Fruit fly (Drosophila melanogaster): ENCODE results near the gene CG12123.

Gene CG12123

dm6 chrX:8442161-8442560, at the start of gene CG12123:
TSS of gene CG12123 (minus strand) at chrX:8442348.
- TF ChIP-seq CG17801 (GFP tag; optimal IDR thresholded peaks at IDR 0.05; ENCODE audit: partially characterized antibody), result no peak

dm6 chrX:8491452-8492046, 49.4 kb upstream of the CG12123 start:
- no peak for TF ChIP-seq CG17801 (GFP tag; optimal IDR thresholded peaks at IDR 0.05; ENCODE audit: partially characterized antibody)

dm6 chrX:8490976-8491345, 48.8 kb upstream of the CG12123 start:
- TF ChIP-seq CG17801 (GFP tag; optimal IDR thresholded peaks at IDR 0.05; ENCODE audit: partially characterized antibody), result no peak

DNA sequence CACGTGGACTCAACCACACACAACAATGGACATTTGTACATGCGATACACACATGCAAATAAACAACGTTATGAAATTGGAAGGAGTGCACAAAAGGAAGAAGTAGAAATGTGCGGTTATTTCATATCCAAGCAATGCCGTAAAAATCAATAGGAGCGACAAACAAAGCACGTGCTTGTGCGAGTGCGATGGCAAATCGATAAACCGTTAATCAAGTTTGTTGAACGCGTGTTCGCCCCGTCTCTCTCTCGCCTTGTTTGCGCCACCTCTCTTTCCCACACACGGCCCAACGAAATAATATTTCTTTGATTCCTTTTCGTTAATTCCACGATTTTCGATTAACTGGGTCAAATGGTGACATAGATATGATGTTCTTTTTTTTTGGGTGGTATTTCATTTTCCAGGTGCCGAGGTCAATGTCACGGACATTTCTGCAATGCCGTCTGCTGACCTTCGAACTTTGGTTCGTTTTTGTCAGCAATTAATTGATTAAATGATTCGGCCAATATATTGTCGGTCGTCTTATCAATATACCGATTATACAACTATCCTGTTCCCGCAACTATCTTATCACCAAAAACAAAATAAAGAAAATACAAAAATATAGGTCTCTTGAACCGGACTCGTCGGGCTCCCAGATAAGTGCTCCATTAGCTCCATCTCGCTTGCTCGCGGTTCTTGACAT, 48.3 kb upstream of the CG12123 start:
- no peak for TF ChIP-seq CG17801 (GFP tag; optimal IDR thresholded peaks at IDR 0.05; ENCODE audit: partially characterized antibody)

- TF ChIP-seq CG17801 (GFP tag; optimal IDR thresholded peaks at IDR 0.05; ENCODE audit: partially characterized antibody), result no peak
Measured at dm6 chrX:8489485-8489970, 47.4 kb upstream of the CG12123 start, which contains the start of gene otu. TSS of gene otu (minus strand) at chrX:8489535.

dm6 chrX:8489048-8489447, 46.9 kb upstream of the CG12123 start, which contains the start of gene CG33181:
TSS of gene CG33181 (plus strand) at chrX:8489348.
- TF ChIP-seq CG17801 (GFP tag; optimal IDR thresholded peaks at IDR 0.05; ENCODE audit: partially characterized antibody), result no peak

- no peak for TF ChIP-seq CG17801 (GFP tag; optimal IDR thresholded peaks at IDR 0.05; ENCODE audit: partially characterized antibody)
Measured at dm6 chrX:8484778-8485177, 42.6 kb upstream of the CG12123 start.

- no peak for TF ChIP-seq CG17801 (GFP tag; optimal IDR thresholded peaks at IDR 0.05; ENCODE audit: partially characterized antibody)
Measured at dm6 chrX:8483671-8484070, 41.5 kb upstream of the CG12123 start, which contains the start of gene CG33223. TSS of gene CG33223 (minus strand) at chrX:8483885.

DNA sequence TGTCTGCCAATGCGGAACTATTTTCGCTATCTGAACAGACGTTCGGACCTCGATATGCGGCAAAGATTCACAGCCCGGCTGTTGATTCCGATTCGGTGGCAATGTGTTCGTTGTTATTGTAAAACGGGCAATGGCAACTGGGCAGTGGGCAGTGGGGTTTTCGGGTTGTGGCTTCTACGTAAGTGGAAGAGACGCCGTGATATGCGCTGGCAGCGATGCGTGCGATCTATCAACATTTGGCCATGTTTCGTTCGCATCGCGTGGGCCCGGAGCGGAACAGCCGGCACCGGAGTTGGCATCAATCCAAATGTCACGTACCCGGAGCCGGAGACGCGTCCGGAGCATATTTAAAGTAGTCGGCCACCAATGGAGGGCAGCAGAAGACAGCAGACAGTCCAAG, 39.3 kb upstream of the CG12123 start, which contains the start of gene Cp38:
Gene Cp38, plus strand, starts transcription at position 376 of the 400 bp plus-strand sequence.
- no peak for TF ChIP-seq CG17801 (GFP tag; optimal IDR thresholded peaks at IDR 0.05; ENCODE audit: partially characterized antibody)

DNA sequence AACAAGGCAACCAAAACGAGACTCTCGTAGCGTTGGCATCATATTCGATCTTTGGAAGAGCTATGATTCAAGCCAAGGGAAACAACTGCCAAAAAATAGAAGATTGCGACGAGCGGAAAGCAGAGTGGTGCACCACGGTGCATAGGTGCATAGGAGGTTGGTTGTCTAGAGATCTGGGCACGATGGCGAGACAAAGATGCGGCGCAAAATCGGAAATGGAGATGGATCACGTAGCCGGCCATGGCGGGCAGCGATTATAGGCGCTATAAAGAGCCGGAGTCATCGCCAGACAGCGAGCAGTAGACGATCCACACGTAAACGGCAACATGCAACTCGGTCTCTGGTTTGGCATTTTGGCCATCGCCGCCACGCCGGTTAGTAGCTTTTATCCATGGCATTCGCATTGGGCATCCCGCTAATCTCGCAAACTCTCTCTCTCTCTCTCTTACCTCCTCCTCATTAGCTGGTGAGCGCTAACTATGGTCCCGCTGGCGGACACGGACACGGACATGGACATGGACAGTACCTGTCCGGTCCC, 37.0 kb upstream of the CG12123 start, which contains the start of gene Cp36:
Gene Cp36, plus strand, starts transcription at position 289 of the 538 bp plus-strand sequence.
- no peak for TF ChIP-seq CG17801 (GFP tag; optimal IDR thresholded peaks at IDR 0.05; ENCODE audit: partially characterized antibody)

DNA sequence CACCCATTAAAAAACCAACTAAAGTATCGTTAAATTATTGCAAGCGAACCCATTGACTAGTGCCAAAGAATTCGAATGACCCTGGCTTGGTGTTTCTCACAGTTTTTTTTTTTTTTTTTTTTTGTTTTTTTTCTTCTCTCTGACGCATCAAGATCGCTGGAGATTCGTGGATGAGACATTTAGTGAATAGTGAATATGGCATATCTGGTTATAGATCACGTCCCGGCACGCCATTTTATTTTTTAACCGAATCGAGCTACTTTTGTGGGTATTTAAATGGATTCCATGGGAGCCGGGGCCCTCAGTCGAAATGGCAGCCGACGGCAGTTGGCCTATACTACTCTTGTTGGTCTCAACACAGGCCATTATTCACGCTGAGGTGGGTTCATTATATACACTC, 34.7 kb upstream of the CG12123 start, which contains the start of gene Cp7Fc:
Gene Cp7Fc, plus strand, starts transcription at position 301 of the 400 bp plus-strand sequence.
- no peak for TF ChIP-seq CG17801 (GFP tag; optimal IDR thresholded peaks at IDR 0.05; ENCODE audit: partially characterized antibody)

DNA sequence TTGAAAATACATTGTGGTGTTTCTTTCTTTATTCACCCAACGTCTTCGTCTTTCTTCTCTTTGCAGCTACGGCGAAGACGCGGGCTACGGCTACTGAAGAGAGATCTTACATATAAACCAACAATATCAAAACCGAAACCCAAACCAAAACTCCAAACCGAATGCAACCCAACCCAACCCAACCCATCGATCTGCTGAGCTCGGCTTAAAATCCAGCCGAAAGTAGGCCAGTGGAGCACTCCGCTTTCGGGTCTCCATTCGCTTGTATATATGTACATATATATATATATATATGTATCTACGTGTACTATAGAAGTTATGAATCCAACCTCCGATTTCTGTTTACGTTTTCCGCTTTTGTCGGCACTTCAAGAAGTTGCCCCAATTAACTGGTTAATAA, 33.5 kb upstream of the CG12123 start:
- TF ChIP-seq CG17801 (GFP tag; optimal IDR thresholded peaks at IDR 0.05; ENCODE audit: partially characterized antibody), result no peak

dm6 chrX:8473339-8473887, 31.3 kb upstream of the CG12123 start, which contains the start of gene Cp7Fb:
TSS of gene Cp7Fb (plus strand) at chrX:8473837.
- no peak for TF ChIP-seq CG17801 (GFP tag; optimal IDR thresholded peaks at IDR 0.05; ENCODE audit: partially characterized antibody)

DNA sequence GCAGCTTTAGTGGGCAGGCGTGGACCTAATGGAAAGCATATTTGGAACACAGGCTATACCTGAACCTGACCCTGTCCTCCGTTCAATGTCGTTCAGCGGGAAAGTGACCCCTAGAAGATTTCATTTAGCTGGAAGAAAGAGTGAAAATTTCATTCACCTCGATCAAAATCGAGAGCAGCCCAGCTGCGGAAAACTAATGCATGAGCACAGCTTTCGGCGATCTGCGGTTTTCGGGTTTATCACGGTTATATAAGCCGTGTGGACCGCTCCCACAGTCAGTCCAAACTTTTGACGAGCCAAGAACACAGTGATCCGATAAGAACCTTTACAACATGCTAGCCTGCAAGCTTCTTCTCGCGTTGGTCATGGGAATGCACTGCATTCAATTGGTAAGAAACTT, 28.4 kb upstream of the CG12123 start, which contains the start of gene Cp7Fa:
Gene Cp7Fa, plus strand, starts transcription at position 301 of the 400 bp plus-strand sequence.
- TF ChIP-seq CG17801 (GFP tag; optimal IDR thresholded peaks at IDR 0.05; ENCODE audit: partially characterized antibody), result no peak

DNA sequence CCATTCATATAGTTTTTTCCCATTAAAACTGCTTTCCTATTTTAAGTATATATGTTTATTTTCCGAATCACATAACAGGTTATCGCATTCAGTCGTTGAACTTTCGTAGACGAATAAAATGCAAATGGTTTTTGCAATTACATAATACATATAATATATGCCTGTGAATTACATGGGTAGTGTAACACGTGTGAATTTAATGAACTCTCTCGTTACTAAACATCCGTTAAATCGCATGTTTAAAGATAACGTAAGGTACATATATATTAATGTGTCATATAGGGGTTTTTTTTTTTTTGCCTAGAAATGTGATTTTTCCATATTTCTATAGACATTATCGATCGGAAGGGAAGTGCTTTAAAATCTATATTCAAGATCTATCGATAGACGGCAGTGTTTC, 27.5 kb upstream of the CG12123 start:
- no peak for TF ChIP-seq CG17801 (GFP tag; optimal IDR thresholded peaks at IDR 0.05; ENCODE audit: partially characterized antibody)
